Worm (Caenorhabditis elegans): ENCODE measurements around the gene F59F3.6.

F59F3.6 gene

DNA sequence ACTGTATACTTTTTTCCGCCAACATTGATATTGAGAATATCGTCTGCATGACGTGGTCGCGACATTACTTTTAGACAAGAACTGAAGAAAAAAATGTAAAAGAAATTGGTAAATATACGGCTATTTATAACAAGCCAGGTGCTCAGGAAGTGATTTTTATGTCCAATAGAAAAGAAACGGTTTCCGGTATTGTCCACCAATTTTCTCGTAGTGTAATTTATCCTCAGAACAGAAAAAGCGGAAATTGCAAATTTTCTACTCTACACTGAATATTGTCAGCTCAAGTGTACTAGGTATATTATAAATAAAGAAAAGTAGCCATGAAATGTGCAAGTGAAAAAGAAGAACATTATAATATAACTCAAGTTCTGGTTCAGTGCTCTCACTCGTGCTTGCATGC is at the start of gene F59F3.6:
Gene F59F3.6 (minus strand): TSS at position 101 of the 400 bp plus-strand sequence.
- peak; percentile 38 for TF ChIP-seq tbx-2 (tag; optimal IDR thresholded peaks at IDR 0.05)
- no peak for TF ChIP-seq nhr-76 (tag; optimal IDR thresholded peaks at IDR 0.05)

DNA sequence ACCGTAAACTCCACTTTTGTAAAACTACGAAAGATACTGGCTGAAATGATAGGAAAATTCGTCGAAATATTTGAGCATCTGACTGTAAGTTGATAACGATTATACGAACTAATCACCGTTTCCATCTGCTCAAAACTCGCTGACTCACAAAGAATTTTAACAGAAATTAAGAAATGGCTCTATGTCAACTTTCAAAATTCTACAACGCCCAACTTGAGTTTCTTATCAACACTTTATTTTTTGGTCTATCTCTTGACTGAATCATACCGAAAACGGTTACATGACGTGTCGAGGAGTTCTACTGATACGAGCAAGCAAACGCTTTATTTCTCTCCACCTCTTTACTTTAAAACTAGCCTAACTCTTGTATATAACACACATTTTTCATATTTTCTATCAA is 48.1 kb upstream of the F59F3.6 start, which contains the start of gene clc-1:
Gene clc-1 (plus strand): TSS at position 264 of the 400 bp plus-strand sequence.
- TF ChIP-seq fos-1 (tag; optimal IDR thresholded peaks at IDR 0.05), result peak; percentile 70
- TF ChIP-seq jun-1 (tag; optimal IDR thresholded peaks at IDR 0.05), result peak; percentile 88
- no peak for TF ChIP-seq nhr-28 (tag; optimal IDR thresholded peaks at IDR 0.05)
- TF ChIP-seq nhr-76 (tag; optimal IDR thresholded peaks at IDR 0.05), result no peak
- peak; percentile 99 for TF ChIP-seq elt-2 (tag; optimal IDR thresholded peaks at IDR 0.05)
- TF ChIP-seq pha-4 (tag; optimal IDR thresholded peaks at IDR 0.05), result peak; percentile 60
- peak; percentile 87 for TF ChIP-seq pqm-1 (tag; optimal IDR thresholded peaks at IDR 0.05)

DNA sequence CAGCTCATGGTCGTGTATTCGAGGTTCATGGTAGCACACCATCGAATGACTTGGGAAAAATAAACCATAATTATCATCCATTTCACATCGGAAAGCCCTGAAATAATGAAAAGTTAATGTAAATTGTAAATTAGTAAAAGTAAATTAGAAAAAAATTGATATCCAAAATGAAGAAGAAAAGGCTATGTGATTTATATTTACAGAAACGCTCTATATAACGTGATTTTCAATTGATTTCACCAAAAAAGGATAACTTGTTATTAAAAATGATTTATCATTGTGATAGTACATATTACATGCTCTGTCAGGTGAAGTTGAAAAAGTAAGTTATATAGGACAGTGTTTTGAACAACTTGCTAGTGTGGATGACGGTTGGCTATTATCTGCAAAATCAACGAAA is 43.7 kb upstream of the F59F3.6 start, which contains the start of gene C09F12.3:
Gene C09F12.3 (minus strand): TSS at position 101 of the 400 bp plus-strand sequence.
- TF ChIP-seq unc-39 (tag; optimal IDR thresholded peaks at IDR 0.05) (no peak), nhr-25 (tag; optimal IDR thresholded peaks at IDR 0.05) (no peak), skn-1 (tag; optimal IDR thresholded peaks at IDR 0.05) (no peak), nhr-43 (tag; optimal IDR thresholded peaks at IDR 0.05; ENCODE audit: poor library complexity, severe bottlenecking) (no peak), ZK546.5 (tag; optimal IDR thresholded peaks at IDR 0.05) (no peak), mml-1 (tag; optimal IDR thresholded peaks at IDR 0.05) (no peak), lin-39 (tag; optimal IDR thresholded peaks at IDR 0.05) (no peak), fkh-10 (GFP tag; optimal IDR thresholded peaks at IDR 0.05) (no peak), nhr-11 (tag; optimal IDR thresholded peaks at IDR 0.05) (no peak), nfya-1 (tag; optimal IDR thresholded peaks at IDR 0.05; ENCODE audit: insufficient read depth) (no peak), nhr-237 (tag; optimal IDR thresholded peaks at IDR 0.05) (no peak), egl-27 (tag; optimal IDR thresholded peaks at IDR 0.05) (no peak), eor-1 (tag; optimal IDR thresholded peaks at IDR 0.05) (no peak)

DNA sequence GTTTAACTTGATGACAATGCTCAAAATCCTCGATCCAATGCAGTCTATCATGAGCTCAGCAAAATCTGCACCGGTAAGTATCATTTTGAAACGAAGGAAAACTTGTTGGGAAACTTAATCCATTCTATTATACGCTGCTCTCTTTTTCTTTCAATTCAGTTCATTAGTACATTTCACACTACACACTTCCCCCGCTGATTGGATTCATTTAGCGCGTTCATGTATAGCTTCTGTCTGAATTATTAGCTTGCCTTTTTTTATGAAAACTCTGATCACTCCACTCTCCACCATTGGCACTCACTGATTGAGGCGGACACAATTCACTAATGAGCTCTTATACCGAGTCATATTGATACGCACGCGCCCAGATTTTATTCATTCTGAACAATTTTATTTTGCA is 39.1 kb upstream of the F59F3.6 start:
- TF ChIP-seq nfya-1 (tag; optimal IDR thresholded peaks at IDR 0.05; ENCODE audit: insufficient read depth) (no peak), pha-4 (tag; optimal IDR thresholded peaks at IDR 0.05) (no peak), nhr-76 (tag; optimal IDR thresholded peaks at IDR 0.05) (no peak)

DNA sequence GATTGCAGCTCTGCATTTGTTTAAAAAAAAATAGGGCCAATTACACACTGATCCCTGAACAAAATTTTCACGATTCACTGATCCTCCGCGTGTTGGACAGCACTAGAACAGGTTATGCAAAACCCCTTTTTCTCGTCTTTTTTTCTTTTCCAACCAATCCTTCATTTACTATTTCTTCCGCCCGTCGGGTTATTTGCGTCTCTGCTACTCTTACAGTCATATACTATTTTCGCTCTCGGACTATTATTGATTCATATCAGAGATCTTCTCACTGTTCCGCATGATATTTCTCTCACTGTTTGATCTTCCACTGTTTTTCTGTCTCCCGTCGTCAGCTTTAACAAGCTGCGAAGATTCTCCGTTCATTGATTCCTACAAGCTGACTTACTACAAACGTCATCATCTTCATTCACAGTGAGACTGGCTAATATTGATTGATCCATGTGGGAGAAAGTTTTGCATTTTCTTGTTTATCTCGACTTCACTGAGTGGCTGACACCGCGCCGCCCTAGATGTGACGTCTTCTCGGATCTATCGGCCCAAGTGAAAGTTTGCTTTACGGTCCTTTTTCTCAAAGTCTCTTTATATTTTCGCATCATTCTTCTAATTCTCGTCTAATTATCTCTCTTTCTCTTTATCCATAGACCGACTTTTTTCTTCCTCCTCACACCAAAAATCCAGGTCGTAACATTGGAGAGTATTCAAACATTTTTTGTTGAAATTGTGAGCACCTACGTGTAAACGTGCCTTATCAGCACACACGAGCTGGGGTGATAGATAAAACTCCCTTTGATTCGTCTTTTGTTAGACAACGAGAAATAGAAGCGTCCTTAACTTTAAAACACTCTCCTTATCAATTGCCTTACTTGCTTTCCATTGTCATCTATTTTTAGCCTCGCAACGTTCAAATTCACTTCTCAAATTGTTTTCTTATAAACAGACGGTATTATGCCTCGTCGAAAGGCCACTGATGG is 37.3 kb upstream of the F59F3.6 start:
- no peak for TF ChIP-seq unc-62 (GFP tag; optimal IDR thresholded peaks at IDR 0.05)
- peak; percentile 54 for TF ChIP-seq skn-1 (tag; optimal IDR thresholded peaks at IDR 0.05)
- peak; percentile 91 for TF ChIP-seq elt-2 (tag; optimal IDR thresholded peaks at IDR 0.05)
- TF ChIP-seq nhr-43 (tag; optimal IDR thresholded peaks at IDR 0.05; ENCODE audit: poor library complexity, severe bottlenecking), result peak; percentile 36
- TF ChIP-seq nfya-1 (tag; optimal IDR thresholded peaks at IDR 0.05; ENCODE audit: insufficient read depth), result no peak
- no peak for TF ChIP-seq ztf-4 (tag; optimal IDR thresholded peaks at IDR 0.05)
- no peak for TF ChIP-seq sea-2 (GFP tag; optimal IDR thresholded peaks at IDR 0.05)
- TF ChIP-seq nhr-77 (tag; optimal IDR thresholded peaks at IDR 0.05), result no peak
- peak; percentile 40 for TF ChIP-seq pha-4 (tag; optimal IDR thresholded peaks at IDR 0.05)
- TF ChIP-seq daf-12 (tag; optimal IDR thresholded peaks at IDR 0.05), result no peak
- TF ChIP-seq elt-1 (tag; optimal IDR thresholded peaks at IDR 0.05), result no peak
- peak; percentile 61 for TF ChIP-seq ama-1 (optimal IDR thresholded peaks at IDR 0.05)
- no peak for TF ChIP-seq zag-1 (tag; optimal IDR thresholded peaks at IDR 0.05)
- TF ChIP-seq nhr-28 (tag; optimal IDR thresholded peaks at IDR 0.05), result no peak
- TF ChIP-seq ceh-28 (tag; optimal IDR thresholded peaks at IDR 0.05), result peak; percentile 50
- no peak for TF ChIP-seq nhr-76 (tag; optimal IDR thresholded peaks at IDR 0.05)
- TF ChIP-seq hmg-11 (tag; optimal IDR thresholded peaks at IDR 0.05), result peak; percentile 23
- no peak for TF ChIP-seq snpc-4 (tag; optimal IDR thresholded peaks at IDR 0.05)
- peak; percentile 19 for TF ChIP-seq nhr-25 (tag; optimal IDR thresholded peaks at IDR 0.05)
- TF ChIP-seq ztf-11 (tag; optimal IDR thresholded peaks at IDR 0.05), result no peak
- TF ChIP-seq ceh-82 (tag; optimal IDR thresholded peaks at IDR 0.05), result no peak
- TF ChIP-seq pqm-1 (tag; optimal IDR thresholded peaks at IDR 0.05), result peak; percentile 48
- peak; percentile 83 for TF ChIP-seq nhr-23 (tag; optimal IDR thresholded peaks at IDR 0.05)
- TF ChIP-seq elt-3 (tag; optimal IDR thresholded peaks at IDR 0.05), result peak in 1 of 3 experiments; percentile 7
- TF ChIP-seq unc-39 (tag; optimal IDR thresholded peaks at IDR 0.05), result no peak
- peak; percentile 15 for TF ChIP-seq tbx-2 (tag; optimal IDR thresholded peaks at IDR 0.05)
- no peak for TF ChIP-seq fkh-10 (GFP tag; optimal IDR thresholded peaks at IDR 0.05)
- TF ChIP-seq mdl-1 (tag; optimal IDR thresholded peaks at IDR 0.05), result no peak
- TF ChIP-seq ZK546.5 (tag; optimal IDR thresholded peaks at IDR 0.05), result no peak

Measured in whole organism, L3 larva.